Worm (Caenorhabditis elegans) whole organism, L2 larva: ENCODE data around the gene C25F6.1.

Source experiments
- blmp-1 ChIP-seq: sonication (generic microtip); optimal IDR thresholded peaks from 2 replicates; lab custom pipeline; 2017; ENCODE audit warnings: missing genetic modification characterization, mild to moderate bottlenecking, missing compliant biosample characterization, antibody characterized with exemption, moderate library complexity; ENCODE audit not compliant: insufficient read depth
- ceh-82 ChIP-seq: fragments of 150-350 bp; optimal IDR thresholded peaks from 2 replicates; lab custom pipeline; 2014; ENCODE audit warnings: missing biosample characterization, missing genetic modification characterization
- elt-1 ChIP-seq: fragments of 150-350 bp; optimal IDR thresholded peaks from 2 replicates; lab custom pipeline; 2014; ENCODE audit warnings: missing biosample characterization, missing genetic modification characterization
- elt-3 ChIP-seq: sonication (generic microtip); optimal IDR thresholded peaks from 2 replicates; lab custom pipeline; 2017; ENCODE audit warnings: missing biosample characterization, missing genetic modification characterization
- mbf-1 ChIP-seq: sonication (generic microtip); optimal IDR thresholded peaks from 2 replicates; lab custom pipeline; 2017; ENCODE audit warnings: missing biosample characterization, missing genetic modification characterization
- nhr-23 ChIP-seq: fragments of 150-350 bp; optimal IDR thresholded peaks from 2 replicates; lab custom pipeline; 2014; ENCODE audit warnings: missing biosample characterization, missing genetic modification reagents, missing genetic modification characterization
- nhr-25 ChIP-seq: fragments of 150-350 bp; sonication (generic microtip); optimal IDR thresholded peaks from 3 replicates; lab custom pipeline; 2014; ENCODE audit warnings: missing biosample characterization, missing genetic modification characterization
- nhr-6 ChIP-seq: fragments of 150-350 bp; optimal IDR thresholded peaks from 2 replicates; lab custom pipeline; 2014; ENCODE audit warnings: missing biosample characterization, missing genetic modification characterization
- snpc-4 ChIP-seq: fragments of 150-350 bp; optimal IDR thresholded peaks from 2 replicates; lab custom pipeline; 2014; ENCODE audit warnings: missing biosample characterization, missing genetic modification characterization
- unc-62 ChIP-seq: fragments of 150-350 bp; optimal IDR thresholded peaks from 2 replicates; lab custom pipeline; 2014; ENCODE audit warnings: missing biosample characterization, missing genetic modification reagents, missing genetic modification characterization
- zag-1 ChIP-seq: fragments of 150-350 bp; optimal IDR thresholded peaks from 2 replicates; lab custom pipeline; 2014; ENCODE audit warnings: missing biosample characterization, missing genetic modification characterization

DNA sequence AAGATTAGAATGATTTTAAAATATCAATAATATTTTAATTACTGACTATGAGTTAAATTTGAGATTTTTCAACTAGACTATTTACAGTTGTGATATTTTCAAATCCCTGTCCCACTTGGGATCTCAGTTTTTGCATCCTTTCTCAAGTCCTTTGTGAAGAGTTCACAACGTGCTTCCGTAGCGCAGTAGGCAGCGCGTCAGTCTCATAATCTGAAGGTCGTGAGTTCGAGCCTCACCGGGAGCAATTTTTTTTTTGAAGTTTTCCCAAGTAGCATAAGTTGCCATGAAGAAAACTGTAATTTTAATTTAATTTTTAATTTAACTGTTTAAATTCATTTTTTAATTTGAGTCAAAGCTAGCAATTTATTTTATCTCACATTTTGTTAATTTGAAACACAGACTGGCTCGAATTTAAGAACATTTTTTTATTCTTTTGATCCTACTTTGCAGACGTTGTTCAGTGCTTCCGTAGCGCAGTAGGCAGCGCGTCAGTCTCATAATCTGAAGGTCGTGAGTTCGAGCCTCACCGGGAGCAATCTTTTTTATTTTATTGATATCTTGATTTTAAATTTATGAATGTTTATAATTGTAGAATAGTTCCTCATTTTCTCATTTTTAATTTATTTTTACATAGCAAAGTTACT is 881 bp upstream of the C25F6.1 start:
- TF ChIP-seq elt-1 (tag; lab: Kevin White, UChicago) (no peak), nhr-6 (no peak), nhr-25 (tag; lab: Kevin White, UChicago) (no peak), unc-62 (GFP tag; lab: Kevin White, UChicago) (no peak), snpc-4 (tag; lab: Kevin White, UChicago) (no peak), nhr-23 (tag; lab: Kevin White, UChicago) (no peak), blmp-1 (tag; lab: Kevin White, UChicago) (no peak), ceh-82 (no peak), zag-1 (tag; lab: Kevin White, UChicago) (no peak), elt-3 (tag; lab: Kevin White, UChicago) (no peak), mbf-1 (no peak)
